Worm (Caenorhabditis elegans) whole organism, young adult: ENCODE measurements around the gene snpc-1.2.

Experiments used
- lsy-27 ChIP-seq: sonication (generic microtip); optimal IDR thresholded peaks from 2 replicates; lab custom pipeline; 2017; ENCODE audit warnings: missing genetic modification characterization, mild to moderate bottlenecking, missing compliant biosample characterization, antibody characterized with exemption, missing genotype, borderline replicate concordance; ENCODE audit not compliant: insufficient read depth
- nhr-80 ChIP-seq: sonication (generic microtip); optimal IDR thresholded peaks from 2 replicates; lab custom pipeline; 2016; ENCODE audit warnings: missing genetic modification characterization, missing compliant biosample characterization
- snpc-4 ChIP-seq, 5 experiments: fragments of 150-350 bp in 1 of 5; sonication (generic microtip) in 4 of 5; optimal IDR thresholded peaks; 2 replicates each; lab custom pipeline; 2014 to 2018; ENCODE audit warnings: missing genetic modification characterization in 5 of 5, missing biosample characterization in 3 of 5, antibody characterized with exemption in 2 of 5, mild to moderate bottlenecking in 2 of 5, missing compliant biosample characterization in 2 of 5, missing genotype in 2 of 5, moderate library complexity in 2 of 5, missing genetic modification reagents in 1 of 5
- unc-130 ChIP-seq: sonication (generic microtip); optimal IDR thresholded peaks from 2 replicates; lab custom pipeline; 2016; ENCODE audit warnings: missing genetic modification reagents, missing genetic modification characterization, missing compliant biosample characterization

- TF ChIP-seq snpc-4 (GFP tag; optimal IDR thresholded peaks at IDR 0.05; lab: Kevin White, UChicago) (no peak), snpc-4 (tag; optimal IDR thresholded peaks at IDR 0.05; lab: Kevin White, UChicago) (no peak), nhr-80 (peak; percentile 40), unc-130 (no peak), lsy-27 (no peak)
Observed at ce11 chrIII:13187090-13187489, 17.7 kb upstream of the snpc-1.2 start, which contains the start of gene gly-5.
